Worm (Caenorhabditis elegans): ENCODE data around the gene rsp-2.
"Not testable (repeated sequence)": the region's sequence is repeated elsewhere in the genome, so short reads cannot be mapped to it uniquely, and the experiment has no call there.

The rsp-2 gene

ce11 chrII:11444973-11445372 is 7.8 kb downstream of the rsp-2 start, which contains the start of gene W02B12.13:
Gene W02B12.13 (plus strand): TSS chrII:11445273.
- no peak for TF ChIP-seq ama-1 (optimal IDR thresholded peaks at IDR 0.05)
- no peak for TF ChIP-seq ceh-13 (GFP tag; optimal IDR thresholded peaks at IDR 0.05)
- TF ChIP-seq pes-1 (GFP tag; IDR thresholded peaks at IDR 0.05) = no peak
- no peak for TF ChIP-seq hnd-1 (tag; optimal IDR thresholded peaks at IDR 0.05)
- TF ChIP-seq flt-1 (GFP tag; IDR thresholded peaks at IDR 0.05) = no peak
- no peak for TF ChIP-seq sea-1 (GFP tag; conservative IDR thresholded peaks at IDR 0.05)
- no peak for TF ChIP-seq tbx-11 (GFP tag; IDR thresholded peaks at IDR 0.05)
- TF ChIP-seq B0310.2 (tag; optimal IDR thresholded peaks at IDR 0.05) = no peak

ce11 chrII:11443862-11444261 is 8.9 kb downstream of the rsp-2 start, which contains the start of gene adbp-1:
Gene adbp-1 (plus strand): TSS chrII:11444162.
- no peak for TF ChIP-seq tra-4 (tag; optimal IDR thresholded peaks at IDR 0.05)
- TF ChIP-seq pes-1 (GFP tag; IDR thresholded peaks at IDR 0.05) = no peak
- TF ChIP-seq ama-1 (optimal IDR thresholded peaks at IDR 0.05) = no peak
- TF ChIP-seq hmg-4 (GFP tag; optimal IDR thresholded peaks at IDR 0.05) = no peak
- no peak for TF ChIP-seq sea-1 (GFP tag; conservative IDR thresholded peaks at IDR 0.05)
- TF ChIP-seq ets-7 (tag; optimal IDR thresholded peaks at IDR 0.05) = no peak
- TF ChIP-seq flt-1 (GFP tag; IDR thresholded peaks at IDR 0.05) = no peak
- no peak for TF ChIP-seq hnd-1 (tag; optimal IDR thresholded peaks at IDR 0.05)
- TF ChIP-seq tbx-11 (GFP tag; IDR thresholded peaks at IDR 0.05) = no peak
- no peak for TF ChIP-seq hmbx-1 (tag; optimal IDR thresholded peaks at IDR 0.05)

ce11 chrII:11443128-11443527 is 9.6 kb downstream of the rsp-2 start:
- TF ChIP-seq ceh-36 (tag; optimal IDR thresholded peaks at IDR 0.05) = no peak
- no peak for TF ChIP-seq hmg-4 (GFP tag; optimal IDR thresholded peaks at IDR 0.05)
- TF ChIP-seq ets-7 (tag; optimal IDR thresholded peaks at IDR 0.05) = no peak

- not testable (repeated sequence) for TF ChIP-seq F13C5.2 (tag; optimal IDR thresholded peaks at IDR 0.05); tbx-37 (GFP tag; conservative IDR thresholded peaks at IDR 0.05); aly-1 (tag; optimal IDR thresholded peaks at IDR 0.05)
These were observed 10.3 kb downstream of the rsp-2 start, which contains the start of gene ebp-2 for ce11 chrII:11442425-11442824. Gene ebp-2 (plus strand): TSS chrII:11442725.

- TF ChIP-seq tra-4 (tag; optimal IDR thresholded peaks at IDR 0.05) (no peak), hmg-4 (GFP tag; optimal IDR thresholded peaks at IDR 0.05) (peak; percentile 21)
These were observed 12.5 kb downstream of the rsp-2 start, which contains the start of gene VW02B12L.2 for ce11 chrII:11440265-11440664. Gene VW02B12L.2 (minus strand): TSS chrII:11440329.

- no peak for TF ChIP-seq hnd-1 (tag; optimal IDR thresholded peaks at IDR 0.05)
These were observed 14.3 kb downstream of the rsp-2 start, which contains the start of gene vha-6 for ce11 chrII:11438417-11438816. Gene vha-6 (minus strand): TSS chrII:11438452.

ce11 chrII:11433942-11434341 is 18.8 kb downstream of the rsp-2 start, which contains the start of gene C05D12.5:
Gene C05D12.5 (plus strand): TSS chrII:11434242.
- no peak for TF ChIP-seq scrt-1 (GFP tag; IDR thresholded peaks at IDR 0.05)
- TF ChIP-seq hnd-1 (tag; optimal IDR thresholded peaks at IDR 0.05) = no peak
- TF ChIP-seq pes-1 (GFP tag; IDR thresholded peaks at IDR 0.05) = no peak
- TF ChIP-seq ets-7 (tag; optimal IDR thresholded peaks at IDR 0.05) = no peak
- TF ChIP-seq ceh-36 (tag; optimal IDR thresholded peaks at IDR 0.05) = no peak
- TF ChIP-seq tra-4 (tag; optimal IDR thresholded peaks at IDR 0.05) = no peak
- TF ChIP-seq ceh-13 (GFP tag; optimal IDR thresholded peaks at IDR 0.05) = no peak
- TF ChIP-seq aly-1 (tag; optimal IDR thresholded peaks at IDR 0.05) = no peak
- TF ChIP-seq sea-1 (GFP tag; conservative IDR thresholded peaks at IDR 0.05) = no peak
- no peak for TF ChIP-seq tbx-11 (GFP tag; IDR thresholded peaks at IDR 0.05)
- TF ChIP-seq ama-1 (optimal IDR thresholded peaks at IDR 0.05) = no peak
- TF ChIP-seq hmg-4 (GFP tag; optimal IDR thresholded peaks at IDR 0.05) = no peak

- TF ChIP-seq flt-1 (GFP tag; IDR thresholded peaks at IDR 0.05) = no peak
- no peak for TF ChIP-seq hmg-4 (GFP tag; optimal IDR thresholded peaks at IDR 0.05)
- no peak for TF ChIP-seq scrt-1 (GFP tag; IDR thresholded peaks at IDR 0.05)
- no peak for TF ChIP-seq pes-1 (GFP tag; IDR thresholded peaks at IDR 0.05)
- no peak for TF ChIP-seq aly-1 (tag; optimal IDR thresholded peaks at IDR 0.05)
- TF ChIP-seq ama-1 (optimal IDR thresholded peaks at IDR 0.05) = no peak
- TF ChIP-seq ceh-36 (tag; optimal IDR thresholded peaks at IDR 0.05) = no peak
- no peak for TF ChIP-seq tbx-37 (GFP tag; conservative IDR thresholded peaks at IDR 0.05)
- no peak for TF ChIP-seq sea-1 (GFP tag; conservative IDR thresholded peaks at IDR 0.05)
- TF ChIP-seq tbx-11 (GFP tag; IDR thresholded peaks at IDR 0.05) = no peak
- no peak for TF ChIP-seq F13C5.2 (tag; optimal IDR thresholded peaks at IDR 0.05)
- no peak for TF ChIP-seq B0310.2 (tag; optimal IDR thresholded peaks at IDR 0.05)
- no peak for TF ChIP-seq hnd-1 (tag; optimal IDR thresholded peaks at IDR 0.05)
- TF ChIP-seq tra-4 (tag; optimal IDR thresholded peaks at IDR 0.05) = no peak
- no peak for TF ChIP-seq ets-7 (tag; optimal IDR thresholded peaks at IDR 0.05)
- TF ChIP-seq hmbx-1 (tag; optimal IDR thresholded peaks at IDR 0.05) = no peak
- no peak for TF ChIP-seq ceh-13 (GFP tag; optimal IDR thresholded peaks at IDR 0.05)
These were observed 21.2 kb downstream of the rsp-2 start, which contains the start of gene C05D12.4 for ce11 chrII:11431584-11431983. Gene C05D12.4 (plus strand): TSS chrII:11431884.

- TF ChIP-seq F13C5.2 (tag; optimal IDR thresholded peaks at IDR 0.05) (no peak), B0310.2 (tag; optimal IDR thresholded peaks at IDR 0.05) (no peak), ceh-13 (GFP tag; optimal IDR thresholded peaks at IDR 0.05) (no peak)
These were observed 24.2 kb downstream of the rsp-2 start for ce11 chrII:11428599-11428998.
